Worm (Caenorhabditis elegans) whole organism, L1 larva: Measurements from ENCODE around the gene nhr-56.

Source experiments
- aha-1 ChIP-seq: fragments of 150-350 bp; optimal IDR thresholded peaks from 2 replicates; lab custom pipeline; 2014; ENCODE audit warnings: missing biosample characterization, missing genetic modification characterization
- alr-1 ChIP-seq: fragments of 200-800 bp; sonication (Bioruptor generic); optimal IDR thresholded peaks from 2 replicates; lab custom pipeline; 2018; ENCODE audit warnings: borderline replicate concordance, mild to moderate bottlenecking, missing genetic modification characterization, missing compliant biosample characterization
- ama-1 ChIP-seq: fragments of 150-350 bp; optimal IDR thresholded peaks from 2 replicates; lab custom pipeline; 2014
- ceh-82 ChIP-seq, 3 experiments: fragments of 150-350 bp in 1 of 3; sonication (generic microtip) in 2 of 3; optimal IDR thresholded peaks; 2 replicates each; lab custom pipeline; 2014 to 2017; ENCODE audit warnings: missing biosample characterization in 3 of 3, missing genetic modification characterization in 3 of 3
- ceh-88 ChIP-seq: fragments of 200-800 bp; sonication (Bioruptor generic); IDR thresholded peaks from 2 replicates; pipeline ENCODE4 v1.3.6; 2022; ENCODE audit warnings: missing genetic modification characterization, missing compliant biosample characterization
- ceh-90 ChIP-seq: sonication (generic microtip); optimal IDR thresholded peaks from 2 replicates; lab custom pipeline; 2016; ENCODE audit warnings: missing genetic modification characterization, missing compliant biosample characterization
- dsc-1 ChIP-seq: sonication (generic microtip); optimal IDR thresholded peaks from 2 replicates; lab custom pipeline; 2016; ENCODE audit warnings: mild to moderate bottlenecking, missing genetic modification characterization, missing compliant biosample characterization
- efl-1 ChIP-seq, 4 experiments: fragments of 150-350 bp; optimal IDR thresholded peaks in 3 of 4; peaks in 1 of 4; 1 replicate in 1 of 4; 2 replicates in 3 of 4; lab custom pipeline; 2014; ENCODE audit warnings: missing biosample characterization in 2 of 4, missing genetic modification characterization in 2 of 4, missing genetic modification reagents in 2 of 4
- fkh-8 ChIP-seq: sonication (generic microtip); optimal IDR thresholded peaks from 2 replicates; lab custom pipeline; 2016; ENCODE audit warnings: mild to moderate bottlenecking, missing genetic modification characterization, missing compliant biosample characterization
- hlh-4 ChIP-seq: sonication (generic microtip); optimal IDR thresholded peaks from 2 replicates; lab custom pipeline; 2016; ENCODE audit warnings: mild to moderate bottlenecking, missing genetic modification characterization, missing compliant biosample characterization
- irx-1 ChIP-seq: sonication (generic microtip); optimal IDR thresholded peaks from 2 replicates; lab custom pipeline; 2016; ENCODE audit warnings: missing genetic modification characterization, missing compliant biosample characterization
- lin-35 ChIP-seq, 2 experiments: fragments of 150-350 bp; optimal IDR thresholded peaks; 2 replicates each; lab custom pipeline; 2014; ENCODE audit warnings: missing biosample characterization in 2 of 2, missing genetic modification characterization in 2 of 2, missing genetic modification reagents in 2 of 2
- nhr-19 ChIP-seq: fragments of 200-800 bp; sonication (Bioruptor generic); conservative IDR thresholded peaks from 2 replicates; pipeline ENCODE4 v1.3.6; 2022; ENCODE audit warnings: missing genetic modification characterization, missing compliant biosample characterization
- nhr-71 ChIP-seq: sonication (generic microtip); optimal IDR thresholded peaks from 2 replicates; lab custom pipeline; 2016; ENCODE audit warnings: mild to moderate bottlenecking, missing genetic modification characterization, moderate library complexity, missing compliant biosample characterization
- nhr-77 ChIP-seq: fragments of 150-350 bp; optimal IDR thresholded peaks from 2 replicates; lab custom pipeline; 2014; ENCODE audit warnings: missing biosample characterization, missing genetic modification characterization
- nhr-90 ChIP-seq: sonication (generic microtip); optimal IDR thresholded peaks from 2 replicates; lab custom pipeline; 2016; ENCODE audit warnings: mild to moderate bottlenecking, missing genetic modification characterization, missing compliant biosample characterization; ENCODE audit not compliant: poor library complexity
- pax-3 ChIP-seq: fragments of 200-800 bp; sonication (Bioruptor generic); optimal IDR thresholded peaks from 2 replicates; lab custom pipeline; 2018; ENCODE audit warnings: mild to moderate bottlenecking, missing genetic modification characterization, moderate library complexity, missing compliant biosample characterization
- skn-1 ChIP-seq: fragments of 150-350 bp; optimal IDR thresholded peaks from 2 replicates; lab custom pipeline; 2014; ENCODE audit warnings: missing biosample characterization, missing genetic modification characterization
- sptf-1 ChIP-seq: fragments of 150-350 bp; optimal IDR thresholded peaks from 2 replicates; lab custom pipeline; 2014; ENCODE audit warnings: missing biosample characterization, missing genetic modification characterization
- xbp-1 ChIP-seq: sonication (generic microtip); optimal IDR thresholded peaks from 2 replicates; lab custom pipeline; 2016; ENCODE audit warnings: missing genetic modification characterization, missing compliant biosample characterization

Gene nhr-56

DNA sequence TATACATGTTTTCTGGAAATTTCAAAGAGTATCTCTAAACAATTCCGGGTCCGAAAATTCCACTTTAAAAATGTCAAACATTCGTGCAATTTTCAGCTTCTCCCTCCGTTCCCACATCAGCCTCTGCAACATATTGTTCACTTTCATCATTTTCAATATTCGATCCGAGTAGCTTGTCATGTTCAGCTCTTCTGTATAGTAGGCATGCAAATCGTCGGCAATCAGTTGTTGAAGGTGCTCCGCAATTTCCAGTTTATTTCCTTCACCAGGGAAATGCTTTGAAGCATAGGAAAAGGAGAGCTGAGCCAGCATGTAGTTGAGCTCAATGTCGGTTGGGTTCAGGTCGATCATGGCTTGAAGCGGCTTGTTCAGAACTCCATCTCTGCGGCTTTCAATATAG, 46.1 kb downstream of the nhr-56 start:
- no peak for TF ChIP-seq efl-1 (optimal IDR thresholded peaks at IDR 0.05; lab: Kevin White, UChicago)
- peak in 1 of 2 experiments; percentile 88 for TF ChIP-seq efl-1 (GFP tag; optimal IDR thresholded peaks at IDR 0.05 in 1 of 2; lab: Kevin White, UChicago)
- no peak for TF ChIP-seq ceh-82 (tag; optimal IDR thresholded peaks at IDR 0.05; lab: Kevin White, UChicago)

DNA sequence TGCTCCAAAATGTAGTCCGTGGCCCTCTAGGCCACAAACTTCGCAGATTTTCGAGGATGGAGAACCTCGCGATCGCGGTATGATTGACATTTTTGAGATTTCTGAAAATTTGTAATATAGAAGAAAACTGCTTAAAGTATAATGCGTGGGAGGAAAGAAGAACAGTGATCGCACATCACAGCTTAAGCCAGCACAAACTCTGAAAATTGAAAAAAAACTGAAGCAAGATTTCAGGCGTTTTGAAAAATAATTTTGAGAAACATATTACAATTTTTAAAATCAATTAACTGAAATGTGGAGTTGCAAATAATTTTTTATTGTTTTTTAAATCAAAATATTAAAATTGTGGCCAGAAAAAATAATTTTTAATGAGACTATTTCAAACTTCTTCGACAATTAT, 48.2 kb downstream of the nhr-56 start, which contains the start of gene nhr-275:
nhr-275 (minus strand) TSS at position 101 of the 400 bp plus-strand sequence.
- TF ChIP-seq ceh-90 (no peak), irx-1 (tag; lab: Kevin White, UChicago) (no peak), sptf-1 (tag; lab: Kevin White, UChicago) (no peak), alr-1 (tag; lab: Kevin White, UChicago) (no peak), lin-35 (GFP tag; optimal IDR thresholded peaks at IDR 0.05; lab: Kevin White, UChicago) (no peak), nhr-19 (GFP tag; lab: Robert Waterston, UW) (no peak), skn-1 (tag; lab: Kevin White, UChicago) (no peak), hlh-4 (tag; lab: Kevin White, UChicago) (no peak), efl-1 (optimal IDR thresholded peaks at IDR 0.05; lab: Kevin White, UChicago) (no peak), efl-1 (GFP tag; optimal IDR thresholded peaks at IDR 0.05 in 1 of 2; lab: Kevin White, UChicago) (no peak), fkh-8 (tag; lab: Kevin White, UChicago) (no peak), aha-1 (tag; lab: Kevin White, UChicago) (no peak), nhr-77 (no peak), dsc-1 (tag; lab: Kevin White, UChicago) (no peak), ceh-88 (no peak), xbp-1 (no peak), nhr-90 (tag; lab: Kevin White, UChicago) (no peak), pax-3 (tag; lab: Kevin White, UChicago) (no peak), ama-1 (lab: Kevin White, UChicago) (no peak), nhr-71 (no peak)
- TF ChIP-seq, all 84 proteins: peak for 0
